Worm (Caenorhabditis elegans): Measurements from ENCODE around the gene ZK697.14.

DNA sequence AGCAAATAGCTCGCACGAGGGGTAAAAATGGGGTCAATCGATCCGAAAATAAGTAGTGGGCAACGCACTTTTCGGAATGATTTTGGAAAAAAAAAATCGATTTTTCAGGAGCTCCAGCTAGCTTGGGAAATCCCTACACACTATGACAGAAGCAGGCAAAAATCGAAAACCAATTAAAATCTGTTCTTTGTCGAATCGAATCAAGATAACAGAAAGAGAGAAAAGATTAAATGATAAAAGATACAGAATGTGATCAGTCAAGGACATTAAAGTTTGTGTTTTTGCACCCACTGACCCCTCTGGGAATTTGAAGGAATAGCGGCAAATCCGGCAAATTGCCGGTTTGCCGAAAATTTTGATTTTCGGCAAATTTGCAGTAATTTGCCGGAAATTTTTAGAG lies 11.9 kb upstream of the ZK697.14 start:
- TF ChIP-seq klf-2 (GFP tag; conservative IDR thresholded peaks at IDR 0.05) (no peak), T22C8.4 (GFP tag; IDR thresholded peaks at IDR 0.05) (no peak), med-1 (GFP tag; optimal IDR thresholded peaks at IDR 0.05; ENCODE audit: insufficient read depth) (no peak), cog-1 (tag; optimal IDR thresholded peaks at IDR 0.05) (no peak), ref-1 (GFP tag; conservative IDR thresholded peaks at IDR 0.05) (no peak)

Measured in whole organism, midembryonic.